Worm (Caenorhabditis elegans) whole organism, L4 larva: Measurements from ENCODE around the gene M02F4.1.

Experiments used
- lin-13 ChIP-seq: fragments of 150-350 bp; optimal IDR thresholded peaks from 2 replicates; lab custom pipeline; 2014; ENCODE audit warnings: missing biosample characterization, missing genetic modification reagents, missing genetic modification characterization
- nhr-77 ChIP-seq: fragments of 150-350 bp; optimal IDR thresholded peaks from 2 replicates; lab custom pipeline; 2014; ENCODE audit warnings: missing biosample characterization, missing genetic modification characterization

- TF ChIP-seq lin-13 (peak; percentile 4), nhr-77 (tag; lab: Kevin White, UChicago) (no peak)
Measured at ce11 chrX:3049233-3049632, 20.3 kb upstream of the M02F4.1 start.
